Worm (Caenorhabditis elegans): ENCODE measurements around the gene crld-1.
A peak's percentile ranks its signal among the peaks of the same experiment; 100 is the strongest.

The crld-1 gene

DNA sequence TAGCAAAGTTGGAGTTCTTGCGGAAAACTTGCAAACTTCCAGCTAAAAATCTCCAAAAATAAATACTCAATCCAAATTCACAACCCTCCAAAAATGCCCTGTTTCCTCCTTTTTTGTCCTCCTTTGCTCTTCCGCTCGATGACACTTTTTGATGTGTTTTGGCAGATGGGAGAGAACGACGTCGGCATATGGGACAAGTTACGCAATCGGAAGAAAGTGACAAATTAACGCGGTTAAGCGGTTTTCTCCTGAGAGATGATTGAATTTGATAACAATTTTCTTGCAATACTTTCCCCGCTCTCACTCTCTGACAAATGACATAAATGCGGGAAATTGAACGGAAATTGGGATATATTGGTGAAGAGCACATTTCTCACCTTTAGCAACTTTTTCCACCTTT, 37.6 kb downstream of the crld-1 start:
- TF ChIP-seq lsy-2 (tag; optimal IDR thresholded peaks at IDR 0.05) (no peak), lin-11 (tag; optimal IDR thresholded peaks at IDR 0.05) (no peak), ceh-82 (tag; optimal IDR thresholded peaks at IDR 0.05) (no peak), nhr-10 (tag; optimal IDR thresholded peaks at IDR 0.05) (no peak), ama-1 (optimal IDR thresholded peaks at IDR 0.05) (no peak), sem-4 (tag; optimal IDR thresholded peaks at IDR 0.05) (no peak), elt-1 (tag; optimal IDR thresholded peaks at IDR 0.05) (no peak), unc-39 (tag; optimal IDR thresholded peaks at IDR 0.05) (no peak), unc-62 (GFP tag; optimal IDR thresholded peaks at IDR 0.05) (no peak), skn-1 (tag; optimal IDR thresholded peaks at IDR 0.05) (no peak), Y55F3AM.14 (GFP tag; optimal IDR thresholded peaks at IDR 0.05) (no peak), zag-1 (tag; optimal IDR thresholded peaks at IDR 0.05) (no peak), egl-27 (tag; optimal IDR thresholded peaks at IDR 0.05) (no peak)

DNA sequence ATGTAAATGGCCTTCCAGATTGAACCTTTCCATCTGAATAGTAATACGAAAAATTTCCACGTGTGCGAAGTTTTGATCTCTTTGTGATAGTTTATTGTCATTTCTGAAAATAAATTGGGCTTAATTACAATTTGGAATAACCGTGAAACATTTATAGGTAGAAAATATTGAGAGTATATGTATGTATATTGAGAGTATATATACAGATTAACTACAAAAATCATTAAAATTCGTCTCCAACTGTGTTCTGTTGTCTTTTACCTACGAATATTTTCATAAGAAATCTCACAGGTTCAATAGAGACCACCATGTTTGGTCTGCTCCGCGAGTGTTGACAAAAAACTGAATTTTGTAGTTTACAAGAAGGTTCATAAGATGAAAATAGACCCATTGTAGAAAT, 41.3 kb downstream of the crld-1 start, which contains the start of gene best-2:
Gene best-2 (minus strand): TSS at position 101 of the 400 bp plus-strand sequence.
- no peak for TF ChIP-seq nhr-23 (tag; optimal IDR thresholded peaks at IDR 0.05)
- no peak for TF ChIP-seq ztf-1 (GFP tag; conservative IDR thresholded peaks at IDR 0.05)
- TF ChIP-seq elt-1 (tag; optimal IDR thresholded peaks at IDR 0.05), result no peak
- TF ChIP-seq C34F6.9 (tag; optimal IDR thresholded peaks at IDR 0.05), result no peak
- no peak for TF ChIP-seq nhr-77 (tag; optimal IDR thresholded peaks at IDR 0.05)
- no peak for TF ChIP-seq nhr-11 (tag; optimal IDR thresholded peaks at IDR 0.05)
- TF ChIP-seq zag-1 (tag; optimal IDR thresholded peaks at IDR 0.05), result no peak
- TF ChIP-seq skn-1 (tag; optimal IDR thresholded peaks at IDR 0.05), result no peak
- no peak for TF ChIP-seq crh-2 (tag; optimal IDR thresholded peaks at IDR 0.05)
- no peak for TF ChIP-seq lin-39 (tag; optimal IDR thresholded peaks at IDR 0.05)
- TF ChIP-seq mbf-1 (tag; optimal IDR thresholded peaks at IDR 0.05), result no peak
- TF ChIP-seq ama-1 (optimal IDR thresholded peaks at IDR 0.05), result no peak
- no peak for TF ChIP-seq ceh-16 (tag; optimal IDR thresholded peaks at IDR 0.05)
- TF ChIP-seq lin-13 (GFP tag; optimal IDR thresholded peaks at IDR 0.05), result no peak
- TF ChIP-seq aly-2 (tag; optimal IDR thresholded peaks at IDR 0.05), result no peak
- no peak for TF ChIP-seq nhr-21 (tag; optimal IDR thresholded peaks at IDR 0.05)
- TF ChIP-seq mdl-1 (tag; optimal IDR thresholded peaks at IDR 0.05), result no peak
- TF ChIP-seq ceh-82 (tag; optimal IDR thresholded peaks at IDR 0.05), result no peak
- TF ChIP-seq ztf-11 (tag; optimal IDR thresholded peaks at IDR 0.05), result no peak

DNA sequence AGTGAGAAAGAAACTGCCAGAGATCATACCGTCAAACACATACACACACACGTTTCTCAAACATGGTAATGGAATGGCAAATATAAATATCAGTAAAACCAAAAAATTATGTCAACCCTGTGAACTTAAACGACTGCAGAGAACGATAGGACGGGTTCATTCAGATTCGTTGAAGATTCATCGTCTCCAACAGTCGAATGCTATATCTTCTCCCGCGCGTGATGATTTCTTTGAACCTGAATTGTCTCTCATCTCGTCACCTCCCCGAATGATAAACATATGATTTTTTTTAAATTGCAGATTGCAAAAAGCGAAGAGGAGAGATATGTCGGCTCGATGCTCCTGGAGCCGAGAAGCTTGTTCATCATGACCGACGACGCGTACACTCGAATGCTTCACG, 43.4 kb downstream of the crld-1 start:
- no peak for TF ChIP-seq skn-1 (tag; optimal IDR thresholded peaks at IDR 0.05)
- no peak for TF ChIP-seq nhr-10 (tag; optimal IDR thresholded peaks at IDR 0.05)
- TF ChIP-seq mab-5 (tag; optimal IDR thresholded peaks at IDR 0.05), result no peak
- TF ChIP-seq sem-4 (tag; optimal IDR thresholded peaks at IDR 0.05), result no peak
- TF ChIP-seq lsy-2 (tag; optimal IDR thresholded peaks at IDR 0.05), result no peak
- no peak for TF ChIP-seq elt-3 (tag; optimal IDR thresholded peaks at IDR 0.05)
- TF ChIP-seq ceh-82 (tag; optimal IDR thresholded peaks at IDR 0.05), result no peak
- peak; percentile 11 for TF ChIP-seq nhr-25 (tag; optimal IDR thresholded peaks at IDR 0.05)
- TF ChIP-seq ztf-1 (GFP tag; conservative IDR thresholded peaks at IDR 0.05), result no peak
- TF ChIP-seq lin-39 (tag; optimal IDR thresholded peaks at IDR 0.05), result no peak
- TF ChIP-seq mbf-1 (tag; optimal IDR thresholded peaks at IDR 0.05), result no peak
- TF ChIP-seq fos-1 (tag; optimal IDR thresholded peaks at IDR 0.05), result peak; percentile 11
- TF ChIP-seq sma-3 (GFP tag; optimal IDR thresholded peaks at IDR 0.05), result no peak
- no peak for TF ChIP-seq gmeb-1 (tag; optimal IDR thresholded peaks at IDR 0.05)
- TF ChIP-seq C34F6.9 (tag; optimal IDR thresholded peaks at IDR 0.05), result no peak
- TF ChIP-seq nhr-21 (tag; optimal IDR thresholded peaks at IDR 0.05), result peak; percentile 57
- TF ChIP-seq zag-1 (tag; optimal IDR thresholded peaks at IDR 0.05), result no peak
- peak; percentile 55 for TF ChIP-seq nhr-129 (tag; optimal IDR thresholded peaks at IDR 0.05)
- TF ChIP-seq nhr-237 (tag; optimal IDR thresholded peaks at IDR 0.05), result no peak
- no peak for TF ChIP-seq crh-2 (tag; optimal IDR thresholded peaks at IDR 0.05)

DNA sequence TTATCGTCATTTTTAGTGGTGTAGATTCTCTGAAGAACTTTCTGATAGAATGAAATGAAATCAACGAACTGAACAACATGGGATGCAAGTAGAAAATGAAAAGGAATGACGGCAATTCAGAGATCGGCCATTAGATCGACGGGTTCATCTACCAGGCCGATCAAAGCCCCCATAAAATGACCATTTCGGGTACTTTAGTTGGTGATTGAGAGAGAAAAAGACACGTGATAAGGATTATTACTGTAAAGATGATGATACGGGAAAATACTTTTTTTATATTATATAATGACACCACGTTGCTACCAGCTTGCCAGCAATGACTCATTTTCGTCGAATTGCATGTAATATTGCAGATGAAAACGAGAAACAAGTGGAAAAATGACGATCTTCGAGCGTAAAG, 44.5 kb downstream of the crld-1 start, which contains the start of gene best-1:
Gene best-1 (minus strand): TSS at position 29 of the 400 bp plus-strand sequence.
- TF ChIP-seq nhr-12 (tag; optimal IDR thresholded peaks at IDR 0.05), result no peak
- TF ChIP-seq lin-39 (tag; optimal IDR thresholded peaks at IDR 0.05), result no peak
- no peak for TF ChIP-seq peb-1 (tag; optimal IDR thresholded peaks at IDR 0.05)
- TF ChIP-seq ztf-1 (GFP tag; conservative IDR thresholded peaks at IDR 0.05), result no peak
- TF ChIP-seq ztf-4 (tag; optimal IDR thresholded peaks at IDR 0.05), result no peak
- TF ChIP-seq R02D3.7 (tag; optimal IDR thresholded peaks at IDR 0.05), result no peak
- no peak for TF ChIP-seq ceh-16 (tag; optimal IDR thresholded peaks at IDR 0.05)
- TF ChIP-seq F13H6.1 (tag; optimal IDR thresholded peaks at IDR 0.05), result no peak
- TF ChIP-seq nhr-23 (tag; optimal IDR thresholded peaks at IDR 0.05), result no peak
- TF ChIP-seq elt-1 (tag; optimal IDR thresholded peaks at IDR 0.05), result no peak
- TF ChIP-seq egl-27 (tag; optimal IDR thresholded peaks at IDR 0.05), result no peak
- no peak for TF ChIP-seq gmeb-1 (tag; optimal IDR thresholded peaks at IDR 0.05)
- TF ChIP-seq unc-39 (tag; optimal IDR thresholded peaks at IDR 0.05), result no peak
- TF ChIP-seq dmd-4 (tag; optimal IDR thresholded peaks at IDR 0.05), result no peak
- no peak for TF ChIP-seq ama-1 (optimal IDR thresholded peaks at IDR 0.05)
- TF ChIP-seq C34F6.9 (tag; optimal IDR thresholded peaks at IDR 0.05), result no peak
- TF ChIP-seq ZK546.5 (tag; optimal IDR thresholded peaks at IDR 0.05), result no peak
- peak; percentile 74 for TF ChIP-seq nhr-21 (tag; optimal IDR thresholded peaks at IDR 0.05)
- TF ChIP-seq nhr-237 (tag; optimal IDR thresholded peaks at IDR 0.05), result no peak
- TF ChIP-seq crh-2 (tag; optimal IDR thresholded peaks at IDR 0.05), result peak; percentile 26
- TF ChIP-seq nhr-11 (tag; optimal IDR thresholded peaks at IDR 0.05), result no peak
- no peak for TF ChIP-seq unc-55 (GFP tag; optimal IDR thresholded peaks at IDR 0.05)
- no peak for TF ChIP-seq nhr-10 (tag; optimal IDR thresholded peaks at IDR 0.05)
- peak; percentile 56 for TF ChIP-seq sma-3 (GFP tag; optimal IDR thresholded peaks at IDR 0.05)
- no peak for TF ChIP-seq nhr-77 (tag; optimal IDR thresholded peaks at IDR 0.05)
- no peak for TF ChIP-seq nhr-25 (tag; optimal IDR thresholded peaks at IDR 0.05)
- TF ChIP-seq skn-1 (tag; optimal IDR thresholded peaks at IDR 0.05), result no peak
- peak; percentile 5 for TF ChIP-seq nhr-129 (tag; optimal IDR thresholded peaks at IDR 0.05)
- no peak for TF ChIP-seq lsy-2 (tag; optimal IDR thresholded peaks at IDR 0.05)
- no peak for TF ChIP-seq alr-1 (tag; optimal IDR thresholded peaks at IDR 0.05)
- no peak for TF ChIP-seq unc-62 (GFP tag; optimal IDR thresholded peaks at IDR 0.05)
- TF ChIP-seq mdl-1 (tag; optimal IDR thresholded peaks at IDR 0.05), result no peak
- no peak for TF ChIP-seq fos-1 (tag; optimal IDR thresholded peaks at IDR 0.05)
